Fruit fly (Drosophila melanogaster): ENCODE results near the gene CG33995.

CG33995 gene

dm6 chr2L:5052367-5052914 lies 9.4 kb downstream of the CG33995 start, which contains the start of gene senju (continued):
- TF ChIP-seq Hr51 (GFP tag; optimal IDR thresholded peaks at IDR 0.05) (peak; percentile 82 to 86), klu (GFP tag; IDR thresholded peaks at IDR 0.05) (peak; percentile 41; the same call in 1 of the 2 replicates), Bdp1 (GFP tag; optimal IDR thresholded peaks at IDR 0.05) (peak; percentile 78), kah (GFP tag; optimal IDR thresholded peaks at IDR 0.05) (peak; percentile 21), CG3163 (GFP tag; optimal IDR thresholded peaks at IDR 0.05) (peak; percentile 73), Eip74EF (GFP tag; optimal IDR thresholded peaks at IDR 0.05) (peak in 1 of 2 experiments; percentile 80), Dip3 (GFP tag; optimal IDR thresholded peaks at IDR 0.05) (peak; percentile 63), CG10274 (GFP tag; optimal IDR thresholded peaks at IDR 0.05) (peak; percentile 21), fu2 (GFP tag; optimal IDR thresholded peaks at IDR 0.05) (peak; percentile 88), Doc2 (GFP tag; IDR thresholded peaks at IDR 0.05) (no peak), Elba2 (GFP tag; optimal IDR thresholded peaks at IDR 0.05) (no peak), ken (GFP tag; IDR thresholded peaks at IDR 0.05) (peak; percentile 81), gsb (GFP tag; IDR thresholded peaks at IDR 0.05) (no peak; the same call in none of the 2 replicates), Ravus (GFP tag; IDR thresholded peaks at IDR 0.05) (no peak; the same call in 1 of the 2 replicates), dysf (GFP tag; IDR thresholded peaks at IDR 0.05) (peak; percentile 89), CG7556 (GFP tag; optimal IDR thresholded peaks at IDR 0.05) (peak; percentile 86), CG7839 (tag; optimal IDR thresholded peaks at IDR 0.05) (peak; percentile 79), toy (GFP tag; IDR thresholded peaks at IDR 0.05) (peak; percentile 35; the same call in 1 of the 2 replicates), hb (GFP tag; IDR thresholded peaks at IDR 0.05; ENCODE audit: partially characterized antibody) (no peak), Ada2b (GFP tag; IDR thresholded peaks at IDR 0.05) (peak; percentile 81), tna (GFP tag; IDR thresholded peaks at IDR 0.05; ENCODE audit: partially characterized antibody) (no peak), trem (tag; optimal IDR thresholded peaks at IDR 0.05) (peak; percentile 51), aop (GFP tag; IDR thresholded peaks at IDR 0.05) (peak; percentile 40; the same call in 1 of the 2 replicates), row (GFP tag; IDR thresholded peaks at IDR 0.05) (peak; percentile 73), dm (GFP tag; optimal IDR thresholded peaks at IDR 0.05) (peak; percentile 95), ac (GFP tag; optimal IDR thresholded peaks at IDR 0.05) (peak; percentile 15), mirr (GFP tag; optimal IDR thresholded peaks at IDR 0.05) (peak; percentile 84), CG2120 (GFP tag; optimal IDR thresholded peaks at IDR 0.05) (peak; percentile 96), ara (GFP tag; IDR thresholded peaks at IDR 0.05) (peak; percentile 79), CG15269 (tag; optimal IDR thresholded peaks at IDR 0.05) (peak; percentile 83), vfl (GFP tag; optimal IDR thresholded peaks at IDR 0.05) (peak; percentile 82), CG9609 (GFP tag; optimal IDR thresholded peaks at IDR 0.05) (peak; percentile 87), slbo (GFP tag; IDR thresholded peaks at IDR 0.05) (peak; percentile 83), Stat92E (GFP tag; optimal IDR thresholded peaks at IDR 0.05) (peak in 1 of 3 experiments; percentile 8), Ptx1 (GFP tag; IDR thresholded peaks at IDR 0.05) (peak; percentile 84), CG33557 (GFP tag; optimal IDR thresholded peaks at IDR 0.05) (peak; percentile 72), Mad (GFP tag; optimal IDR thresholded peaks at IDR 0.05) (peak; percentile 83), Lpt (GFP tag; optimal IDR thresholded peaks at IDR 0.05) (no peak), CTCF (GFP tag; optimal IDR thresholded peaks at IDR 0.05) (peak; percentile 55), CG7987 (GFP tag; optimal IDR thresholded peaks at IDR 0.05) (peak; percentile 93), Sox102F (GFP tag; optimal IDR thresholded peaks at IDR 0.05) (peak; percentile 80), ro (GFP tag; IDR thresholded peaks at IDR 0.05) (peak; percentile 43; the same call in 1 of the 2 replicates), bcd (GFP tag; optimal IDR thresholded peaks at IDR 0.05) (peak; percentile 83), CG15601 (tag; optimal IDR thresholded peaks at IDR 0.05) (peak; percentile 45), CG1792 (GFP tag; optimal IDR thresholded peaks at IDR 0.05) (peak; percentile 60), usp (GFP tag; optimal IDR thresholded peaks at IDR 0.05) (no peak), CG12659 (GFP tag; optimal IDR thresholded peaks at IDR 0.05) (peak; percentile 90), CG4360 (GFP tag; IDR thresholded peaks at IDR 0.05) (peak; percentile 51; the same call in 1 of the 2 replicates), schlank (tag; optimal IDR thresholded peaks at IDR 0.05) (peak; percentile 76), CG31388 (GFP tag; optimal IDR thresholded peaks at IDR 0.05) (peak; percentile 4), Nf-YA (GFP tag; IDR thresholded peaks at IDR 0.05) (peak; percentile 39; the same call in 1 of the 2 replicates)

All from whole organism, embryonic.